Worm (Caenorhabditis elegans): ENCODE measurements around the gene inos-1.

DNA sequence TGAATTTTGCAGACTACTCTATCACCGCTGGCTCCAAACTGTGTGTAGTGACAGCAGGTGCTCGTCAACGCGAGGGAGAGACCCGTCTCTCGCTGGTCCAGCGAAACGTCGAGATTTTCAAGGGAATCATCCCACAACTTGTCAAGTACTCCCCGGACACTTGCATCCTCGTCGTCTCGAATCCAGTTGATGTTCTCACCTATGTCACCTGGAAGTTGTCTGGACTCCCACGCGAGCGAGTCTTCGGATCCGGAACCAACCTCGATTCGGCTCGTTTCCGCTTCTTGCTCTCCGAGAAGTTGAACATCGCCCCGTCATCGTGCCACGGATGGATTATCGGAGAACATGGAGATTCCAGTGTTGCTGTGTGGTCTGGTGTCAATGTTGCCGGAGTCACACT, 25.5 kb upstream of the inos-1 start:
- TF ChIP-seq ceh-100 (GFP tag; IDR thresholded peaks at IDR 0.05) (no peak), nhr-80 (tag; optimal IDR thresholded peaks at IDR 0.05) (no peak), unc-62 (GFP tag; optimal IDR thresholded peaks at IDR 0.05) (no peak), lin-26 (GFP tag; IDR thresholded peaks at IDR 0.05) (no peak), tbx-9 (tag; optimal IDR thresholded peaks at IDR 0.05; ENCODE audit: borderline replicate concordance) (no peak), him-1 (tag; optimal IDR thresholded peaks at IDR 0.05) (no peak), F10E7.11 (tag; optimal IDR thresholded peaks at IDR 0.05) (no peak), nfya-2 (GFP tag; IDR thresholded peaks at IDR 0.05) (no peak), ets-4 (GFP tag; optimal IDR thresholded peaks at IDR 0.05) (no peak), unc-130 (GFP tag; optimal IDR thresholded peaks at IDR 0.05) (no peak), rcor-1 (GFP tag; IDR thresholded peaks at IDR 0.05) (no peak), T26A5.8 (tag; optimal IDR thresholded peaks at IDR 0.05) (no peak), hrde-1 (tag; optimal IDR thresholded peaks at IDR 0.05; ENCODE audit: borderline replicate concordance) (no peak), B0336.3 (GFP tag; IDR thresholded peaks at IDR 0.05) (no peak)

Measured in whole organism, young adult.